Worm (Caenorhabditis elegans) whole organism, L4/young adult: ENCODE results near the gene fbxb-107.

ENCODE experiments used
- W03F9.2 ChIP-seq: fragments of 150-350 bp; optimal IDR thresholded peaks from 2 replicates; lab custom pipeline; 2014; ENCODE audit warnings: missing biosample characterization, missing genetic modification characterization
- dao-5 ChIP-seq: sonication (generic microtip); optimal IDR thresholded peaks from 2 replicates; lab custom pipeline; 2016; ENCODE audit warnings: missing genotype, missing genetic modification characterization, moderate library complexity, missing compliant biosample characterization
- him-1 ChIP-seq: sonication (generic microtip); optimal IDR thresholded peaks from 2 replicates; lab custom pipeline; 2016; ENCODE audit warnings: missing genotype, missing genetic modification reagents, missing genetic modification characterization, missing compliant biosample characterization

DNA sequence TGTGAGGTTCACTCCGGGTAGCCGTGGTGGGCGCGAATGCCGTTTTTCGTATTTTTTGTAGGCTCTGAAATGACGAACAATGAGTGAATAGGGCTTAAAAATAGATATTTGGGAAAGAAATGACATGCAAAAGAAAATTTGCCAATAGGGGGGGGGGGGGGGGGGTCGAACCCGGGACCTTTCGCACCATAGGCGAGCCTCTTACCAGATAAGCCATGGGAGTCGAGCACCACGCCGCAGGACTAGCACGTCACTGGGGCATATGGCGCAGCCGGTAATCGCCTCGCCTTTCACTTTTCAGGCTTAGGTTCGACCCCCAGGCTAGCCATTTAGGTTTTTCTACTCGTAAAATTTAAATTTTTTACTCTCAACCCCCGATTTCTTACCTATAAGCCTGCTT, 39.4 kb upstream of the fbxb-107 start:
- TF ChIP-seq him-1 (tag; lab: Kevin White, UChicago) (no peak), W03F9.2 (tag; lab: Kevin White, UChicago) (no peak), dao-5 (tag; lab: Kevin White, UChicago) (no peak)
